Worm (Caenorhabditis elegans): ENCODE data around the gene srbc-25.

DNA sequence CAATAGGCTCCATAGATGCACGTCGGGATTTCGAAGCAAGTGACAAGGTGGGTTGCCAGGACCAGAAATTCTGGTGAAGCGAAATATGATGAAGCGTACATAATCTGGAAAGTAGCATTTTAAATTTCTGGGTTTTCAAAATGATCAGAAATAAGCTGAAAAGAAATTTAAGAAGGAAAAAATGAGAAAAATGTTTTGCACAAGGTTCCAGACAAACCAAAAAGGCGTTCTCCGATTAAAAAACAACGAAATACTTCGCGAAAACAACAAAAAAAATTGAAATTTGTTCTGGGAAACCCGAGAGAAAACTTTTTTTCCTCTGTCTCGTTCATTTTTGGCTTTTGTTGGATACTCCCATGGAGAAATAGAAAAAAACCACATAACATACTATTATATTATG is 49.5 kb downstream of the srbc-25 start, which contains the start of gene srh-252:
- TF ChIP-seq ama-1 (optimal IDR thresholded peaks at IDR 0.05) (no peak), pes-1 (GFP tag; IDR thresholded peaks at IDR 0.05) (no peak), tbx-11 (GFP tag; IDR thresholded peaks at IDR 0.05) (no peak), hnd-1 (tag; optimal IDR thresholded peaks at IDR 0.05) (no peak), tra-4 (tag; optimal IDR thresholded peaks at IDR 0.05) (no peak), ceh-13 (GFP tag; optimal IDR thresholded peaks at IDR 0.05) (no peak), hmbx-1 (tag; optimal IDR thresholded peaks at IDR 0.05) (no peak)
